Worm (Caenorhabditis elegans) whole organism, L4 larva: ENCODE data around the gene Y15E3A.4.

Experiments used
- D1046.2 ChIP-seq: fragments of 200-800 bp; sonication (Bioruptor generic); IDR thresholded peaks from 2 replicates; pipeline ENCODE4 v1.3.6; 2022; ENCODE audit warnings: missing genetic modification characterization, missing compliant biosample characterization
- F44E2.7 ChIP-seq: fragments of 200-800 bp; sonication (Bioruptor generic); IDR thresholded peaks from 2 replicates; pipeline ENCODE4 v2.1.2; 2022; ENCODE audit warnings: missing genetic modification characterization, missing compliant biosample characterization
- F49E8.2 ChIP-seq: sonication (generic microtip); optimal IDR thresholded peaks from 2 replicates; lab custom pipeline; 2016; ENCODE audit warnings: missing compliant biosample characterization, mild to moderate bottlenecking, missing genetic modification characterization, borderline replicate concordance
- T20F7.1 ChIP-seq: fragments of 200-800 bp; sonication (Bioruptor generic); optimal IDR thresholded peaks from 2 replicates; lab custom pipeline; 2018; ENCODE audit warnings: mild to moderate bottlenecking, missing genetic modification characterization, missing compliant biosample characterization
- Y105C5A.15 ChIP-seq: fragments of 200-800 bp; sonication (Bioruptor generic); IDR thresholded peaks from 2 replicates; pipeline ENCODE4 v1.3.6; 2022; ENCODE audit warnings: missing genetic modification characterization, missing compliant biosample characterization
- Y5F2A.4 ChIP-seq: fragments of 200-800 bp; sonication (Bioruptor generic); optimal IDR thresholded peaks from 2 replicates; lab custom pipeline; 2018; ENCODE audit warnings: mild to moderate bottlenecking, missing genetic modification characterization, missing compliant biosample characterization
- Y75B8A.6 ChIP-seq: fragments of 200-800 bp; sonication (Bioruptor generic); IDR thresholded peaks from 2 replicates; pipeline ENCODE4 v1.3.6; 2022; ENCODE audit warnings: missing genetic modification reagents, missing genetic modification characterization, missing compliant biosample characterization
- ama-1 ChIP-seq: fragments of 150-350 bp; optimal IDR thresholded peaks from 2 replicates; lab custom pipeline; 2014; ENCODE audit warnings: inconsistent platforms, mixed read lengths
- ceh-62 ChIP-seq: sonication (generic microtip); optimal IDR thresholded peaks from 2 replicates; lab custom pipeline; 2017; ENCODE audit warnings: missing biosample characterization, missing genetic modification characterization
- ceh-82 ChIP-seq: sonication (generic microtip); optimal IDR thresholded peaks from 2 replicates; lab custom pipeline; 2017; ENCODE audit warnings: missing biosample characterization, missing genetic modification characterization
- ces-1 ChIP-seq: fragments of 150-350 bp; sonication (generic microtip); optimal IDR thresholded peaks from 4 replicates; lab custom pipeline; 2014; ENCODE audit warnings: missing biosample characterization, missing genetic modification reagents, missing genetic modification characterization
- cey-2 ChIP-seq: sonication (generic microtip); optimal IDR thresholded peaks from 3 replicates; lab custom pipeline; 2017; ENCODE audit warnings: missing genetic modification characterization, mild to moderate bottlenecking, missing compliant biosample characterization, antibody characterized with exemption, borderline replicate concordance; ENCODE audit not compliant: insufficient read depth
- ctbp-1 ChIP-seq: fragments of 200-800 bp; sonication (Bioruptor generic); IDR thresholded peaks from 2 replicates; pipeline ENCODE4 v1.3.6; 2022; ENCODE audit warnings: missing genetic modification reagents, missing genetic modification characterization, missing compliant biosample characterization
- daf-12 ChIP-seq: fragments of 150-350 bp; optimal IDR thresholded peaks from 2 replicates; lab custom pipeline; 2014; ENCODE audit warnings: missing biosample characterization, missing genetic modification reagents, missing genetic modification characterization
- daf-16 ChIP-seq, 3 experiments: sonication (generic microtip); optimal IDR thresholded peaks; 2 replicates each; lab custom pipeline; 2016 to 2017; ENCODE audit warnings: missing genetic modification characterization in 3 of 3, missing genetic modification reagents in 3 of 3, mild to moderate bottlenecking in 2 of 3, missing compliant biosample characterization in 2 of 3, missing biosample characterization in 1 of 3, moderate library complexity in 1 of 3
- daf-19 ChIP-seq: fragments of 200-800 bp; sonication (Bioruptor generic); conservative IDR thresholded peaks from 2 replicates; pipeline ENCODE4 v1.3.6; 2022; ENCODE audit warnings: missing genetic modification characterization, missing compliant biosample characterization
- daf-8 ChIP-seq: fragments of 200-800 bp; sonication (Bioruptor generic); IDR thresholded peaks from 2 replicates; pipeline ENCODE4 v1.3.6; 2022; ENCODE audit warnings: missing genetic modification characterization, missing compliant biosample characterization
- duxl-1 ChIP-seq: sonication (generic microtip); optimal IDR thresholded peaks from 2 replicates; lab custom pipeline; 2016; ENCODE audit warnings: mild to moderate bottlenecking, missing genetic modification characterization, moderate library complexity, missing compliant biosample characterization; ENCODE audit not compliant: poor library complexity
- egl-27 ChIP-seq: sonication (generic microtip); optimal IDR thresholded peaks from 3 replicates; lab custom pipeline; 2017; ENCODE audit warnings: missing biosample characterization, missing genetic modification reagents, missing genetic modification characterization
- egl-43 ChIP-seq: fragments of 200-800 bp; sonication (Bioruptor generic); IDR thresholded peaks from 2 replicates; pipeline ENCODE4 v1.3.6; 2022; ENCODE audit warnings: missing genetic modification reagents, missing genetic modification characterization, missing compliant biosample characterization
- fos-1 ChIP-seq: fragments of 150-350 bp; optimal IDR thresholded peaks from 2 replicates; lab custom pipeline; 2014; ENCODE audit warnings: missing biosample characterization, missing genetic modification characterization
- hmg-1.1 ChIP-seq: fragments of 200-800 bp; sonication (Bioruptor generic); IDR thresholded peaks from 2 replicates; pipeline ENCODE4 v1.3.6; 2022; ENCODE audit warnings: missing genetic modification reagents, missing genetic modification characterization, missing compliant biosample characterization
- jun-1 ChIP-seq: fragments of 150-350 bp; optimal IDR thresholded peaks from 2 replicates; lab custom pipeline; 2014; ENCODE audit warnings: missing biosample characterization, missing genetic modification reagents, missing genetic modification characterization
- lin-13 ChIP-seq: fragments of 150-350 bp; optimal IDR thresholded peaks from 2 replicates; lab custom pipeline; 2014; ENCODE audit warnings: missing biosample characterization, missing genetic modification reagents, missing genetic modification characterization
- lin-15B ChIP-seq: fragments of 150-350 bp; sonication (generic microtip); optimal IDR thresholded peaks from 3 replicates; lab custom pipeline; 2014; ENCODE audit warnings: missing biosample characterization, missing genetic modification characterization
- lin-38 ChIP-seq: fragments of 200-800 bp; sonication (Bioruptor generic); IDR thresholded peaks from 2 replicates; pipeline ENCODE4 v1.3.6; 2022; ENCODE audit warnings: missing genetic modification reagents, missing genetic modification characterization, missing compliant biosample characterization
- lir-3 ChIP-seq: sonication (generic microtip); optimal IDR thresholded peaks from 2 replicates; lab custom pipeline; 2016; ENCODE audit warnings: mild to moderate bottlenecking, missing genetic modification characterization, missing compliant biosample characterization
- madf-9 ChIP-seq: fragments of 200-800 bp; sonication (Bioruptor generic); conservative IDR thresholded peaks from 2 replicates; pipeline ENCODE4 v1.3.6; 2022; ENCODE audit warnings: missing genetic modification reagents, missing genetic modification characterization, missing compliant biosample characterization
- mes-2 ChIP-seq: sonication (generic microtip); optimal IDR thresholded peaks from 2 replicates; lab custom pipeline; 2016; ENCODE audit warnings: missing genotype, mild to moderate bottlenecking, missing genetic modification characterization, missing compliant biosample characterization; ENCODE audit not compliant: poor library complexity, severe bottlenecking
- mxl-2 ChIP-seq: fragments of 200-800 bp; sonication (Bioruptor generic); conservative IDR thresholded peaks from 2 replicates; pipeline ENCODE4 v1.3.6; 2022; ENCODE audit warnings: missing genetic modification reagents, missing genetic modification characterization, missing compliant biosample characterization
- mxl-3 ChIP-seq: fragments of 200-800 bp; sonication (Bioruptor generic); optimal IDR thresholded peaks from 2 replicates; lab custom pipeline; 2018; ENCODE audit warnings: mild to moderate bottlenecking, missing genetic modification characterization, missing compliant biosample characterization
- nhr-102 ChIP-seq: sonication (generic microtip); optimal IDR thresholded peaks from 2 replicates; lab custom pipeline; 2016; ENCODE audit warnings: mild to moderate bottlenecking, missing genetic modification characterization, moderate library complexity, missing compliant biosample characterization
- nhr-25 ChIP-seq: sonication (generic microtip); optimal IDR thresholded peaks from 2 replicates; lab custom pipeline; 2017; ENCODE audit warnings: missing genetic modification characterization, mild to moderate bottlenecking, missing compliant biosample characterization, antibody characterized with exemption, moderate library complexity, borderline replicate concordance; ENCODE audit not compliant: insufficient read depth
- nhr-6 ChIP-seq: fragments of 150-350 bp; optimal IDR thresholded peaks from 2 replicates; lab custom pipeline; 2014; ENCODE audit warnings: missing biosample characterization, missing genetic modification characterization
- pha-4 ChIP-seq, 2 experiments: fragments of 150-350 bp in 1 of 2; fragments of 200-800 bp in 1 of 2; sonication (Bioruptor generic) in 1 of 2; IDR thresholded peaks in 1 of 2; optimal IDR thresholded peaks in 1 of 2; 2 replicates each; pipeline versions ENCODE4 v1.3.6 to Lab custom; 2014 to 2022; ENCODE audit warnings: missing genetic modification characterization in 2 of 2, missing genetic modification reagents in 2 of 2, missing biosample characterization in 1 of 2, missing compliant biosample characterization in 1 of 2
- php-3 ChIP-seq: fragments of 200-800 bp; sonication (Bioruptor generic); IDR thresholded peaks from 2 replicates; pipeline ENCODE4 v1.3.6; 2022; ENCODE audit warnings: missing genetic modification reagents, missing genetic modification characterization, missing compliant biosample characterization
- rbr-2 ChIP-seq: sonication (generic microtip); optimal IDR thresholded peaks from 2 replicates; lab custom pipeline; 2016; ENCODE audit warnings: missing genotype, missing genetic modification characterization, missing compliant biosample characterization
- sdz-12 ChIP-seq: fragments of 200-800 bp; sonication (Bioruptor generic); optimal IDR thresholded peaks from 2 replicates; lab custom pipeline; 2018; ENCODE audit warnings: mild to moderate bottlenecking, missing genetic modification characterization, missing compliant biosample characterization
- set-16 ChIP-seq: fragments of 200-800 bp; sonication (Bioruptor generic); IDR thresholded peaks from 2 replicates; pipeline ENCODE4 v1.3.6; 2022; ENCODE audit warnings: missing genetic modification reagents, missing genetic modification characterization, missing compliant biosample characterization
- spr-3 ChIP-seq: fragments of 200-800 bp; sonication (Bioruptor generic); optimal IDR thresholded peaks from 2 replicates; lab custom pipeline; 2018; ENCODE audit warnings: mild to moderate bottlenecking, missing genetic modification characterization, missing compliant biosample characterization
- tag-97 ChIP-seq: fragments of 200-800 bp; sonication (Bioruptor generic); IDR thresholded peaks from 2 replicates; pipeline ENCODE4 v1.3.6; 2022; ENCODE audit warnings: missing genetic modification characterization, missing compliant biosample characterization
- tra-1 ChIP-seq: fragments of 200-800 bp; sonication (Bioruptor generic); IDR thresholded peaks from 2 replicates; pipeline ENCODE4 v1.3.6; 2022; ENCODE audit warnings: missing genetic modification reagents, missing genetic modification characterization, missing compliant biosample characterization
- unc-130 ChIP-seq: sonication (generic microtip); optimal IDR thresholded peaks from 2 replicates; lab custom pipeline; 2016; ENCODE audit warnings: missing genetic modification reagents, missing genetic modification characterization, missing compliant biosample characterization
- unc-39 ChIP-seq: sonication (generic microtip); optimal IDR thresholded peaks from 2 replicates; lab custom pipeline; 2017; ENCODE audit warnings: missing biosample characterization, missing genetic modification characterization
- unc-62 ChIP-seq, 3 experiments: fragments of 150-350 bp in 1 of 3; sonication (generic microtip); optimal IDR thresholded peaks in 2 of 3; peaks in 1 of 3; 1 replicate in 1 of 3; 2 replicates in 2 of 3; lab custom pipeline; 2014 to 2017; ENCODE audit warnings: missing biosample characterization in 3 of 3, missing genetic modification characterization in 3 of 3, missing genetic modification reagents in 3 of 3, missing genotype in 1 of 3
- zfp-2 ChIP-seq: sonication (generic microtip); optimal IDR thresholded peaks from 2 replicates; lab custom pipeline; 2016; ENCODE audit warnings: mild to moderate bottlenecking, missing genetic modification characterization, missing compliant biosample characterization
- ztf-11 ChIP-seq: fragments of 150-350 bp; optimal IDR thresholded peaks from 2 replicates; lab custom pipeline; 2014; ENCODE audit warnings: missing biosample characterization, missing genetic modification characterization

Gene Y15E3A.4

DNA sequence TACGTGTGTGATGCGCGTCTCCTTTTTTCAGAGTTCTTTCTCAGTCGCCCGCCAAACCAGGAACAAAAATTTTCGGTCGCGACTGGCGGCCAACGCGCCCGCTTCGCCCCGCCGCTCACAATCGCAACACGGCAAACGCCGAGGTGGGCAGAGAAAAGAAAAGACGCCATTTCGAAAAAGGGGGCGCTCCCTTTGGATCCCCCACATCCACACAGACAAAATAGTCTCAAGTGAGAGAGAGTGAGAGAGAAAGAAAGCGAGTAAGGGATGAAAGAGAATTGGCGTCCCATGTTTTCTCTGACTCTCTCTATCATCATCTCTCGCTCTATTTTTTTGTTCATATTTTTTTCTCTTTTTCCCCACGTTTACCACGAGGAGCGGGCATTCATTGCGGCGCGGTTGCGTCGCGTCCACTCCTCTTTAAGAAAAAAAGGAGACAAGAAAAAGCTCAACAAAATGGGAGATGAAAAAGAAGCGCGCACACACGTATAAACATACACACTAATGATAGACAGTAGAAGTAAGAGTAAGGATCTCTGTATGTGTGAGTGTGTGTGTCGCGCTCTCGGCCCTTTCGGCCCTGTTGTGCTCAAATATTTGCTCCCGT is 23.2 kb downstream of the Y15E3A.4 start (continued):
- no peak for TF ChIP-seq ztf-11
- TF ChIP-seq nhr-102 (tag; lab: Kevin White, UChicago) = peak; percentile 56
- no peak for TF ChIP-seq daf-8 (GFP tag; lab: Robert Waterston, UW)
- peak; percentile 93 for TF ChIP-seq tra-1 (GFP tag; lab: Robert Waterston, UW)
- no peak for TF ChIP-seq lin-15B
- TF ChIP-seq F49E8.2 (tag; lab: Kevin White, UChicago) = no peak
- peak; percentile 61 for TF ChIP-seq mes-2
- TF ChIP-seq zfp-2 = no peak
- peak; percentile 54 for TF ChIP-seq lir-3 (tag; lab: Kevin White, UChicago)
- no peak for TF ChIP-seq daf-12
- TF ChIP-seq sdz-12 = no peak
- no peak for TF ChIP-seq unc-39 (tag; lab: Kevin White, UChicago)
- peak; percentile 38 for TF ChIP-seq spr-3 (GFP tag; lab: Kevin White, UChicago)
- no peak; the same call in 1 of the 2 replicates for TF ChIP-seq tag-97
- TF ChIP-seq T20F7.1 = peak; percentile 75
- no peak for TF ChIP-seq egl-27 (tag; lab: Kevin White, UChicago)
- TF ChIP-seq D1046.2 (GFP tag; lab: Robert Waterston, UW) = no peak
- peak; percentile 15 to 84 for TF ChIP-seq daf-16 (GFP tag; optimal IDR thresholded peaks at IDR 0.05; lab: Kevin White, UChicago)
- peak; percentile 51 for TF ChIP-seq daf-16 (tag; optimal IDR thresholded peaks at IDR 0.05; lab: Kevin White, UChicago)
- peak; percentile 82 for TF ChIP-seq egl-43 (GFP tag; lab: Robert Waterston, UW)
- TF ChIP-seq cey-2 (tag; lab: Kevin White, UChicago) = no peak
- TF ChIP-seq lin-13 (GFP tag; lab: Kevin White, UChicago) = peak; percentile 15
- TF ChIP-seq unc-130 (GFP tag; lab: Kevin White, UChicago) = no peak
- peak; percentile 76 for TF ChIP-seq php-3 (GFP tag; lab: Robert Waterston, UW)
- TF ChIP-seq ceh-82 (tag; lab: Kevin White, UChicago) = no peak
- TF ChIP-seq nhr-25 = peak; percentile 87
- peak; percentile 93 for TF ChIP-seq mxl-3 (GFP tag; lab: Kevin White, UChicago)
- peak; percentile 53; the same call in 1 of the 2 replicates for TF ChIP-seq pha-4 (GFP tag; IDR thresholded peaks at IDR 0.05; lab: Robert Waterston, UW)
- TF ChIP-seq pha-4 (tag; optimal IDR thresholded peaks at IDR 0.05; lab: Kevin White, UChicago) = peak; percentile 52
- TF ChIP-seq Y5F2A.4 (GFP tag; lab: Kevin White, UChicago) = no peak
- peak; percentile 95 for TF ChIP-seq rbr-2 (tag; lab: Kevin White, UChicago)
- peak; percentile 30 for TF ChIP-seq nhr-6 (tag; lab: Kevin White, UChicago)
- peak; percentile 49 for TF ChIP-seq jun-1 (tag; lab: Kevin White, UChicago)
- no peak for TF ChIP-seq ceh-62 (tag; lab: Kevin White, UChicago)
- TF ChIP-seq ces-1 (GFP tag; lab: Kevin White, UChicago) = no peak
- 0 out of 2 replicates have a peak, but pooled peaks have one; percentile 4 for TF ChIP-seq mxl-2 (GFP tag; lab: Robert Waterston, UW)
- peak; percentile 85 for TF ChIP-seq hmg-1.1 (GFP tag; lab: Robert Waterston, UW)
- TF ChIP-seq set-16 (GFP tag; lab: Robert Waterston, UW) = peak; percentile 94
- TF ChIP-seq ctbp-1 (GFP tag; lab: Robert Waterston, UW) = peak; percentile 91
- TF ChIP-seq madf-9 (GFP tag; lab: Robert Waterston, UW) = peak; percentile 51
- TF ChIP-seq duxl-1 = peak; percentile 35
- no peak for TF ChIP-seq F44E2.7 (GFP tag; lab: Robert Waterston, UW)
- TF ChIP-seq ama-1 (lab: Kevin White, UChicago) = peak; percentile 9
- peak; percentile 70; the same call in 1 of the 2 replicates for TF ChIP-seq daf-19
- no peak for TF ChIP-seq fos-1 (tag; lab: Kevin White, UChicago)
- TF ChIP-seq Y105C5A.15 = no peak
- TF ChIP-seq Y75B8A.6 (GFP tag; lab: Robert Waterston, UW) = no peak
- peak; percentile 48; the same call in 1 of the 2 replicates for TF ChIP-seq lin-38 (GFP tag; lab: Robert Waterston, UW)
- peak in 1 of 2 experiments; percentile 90 for TF ChIP-seq unc-62 (GFP tag; optimal IDR thresholded peaks at IDR 0.05 in 1 of 2; lab: Kevin White, UChicago)
- no peak for TF ChIP-seq unc-62 (tag; optimal IDR thresholded peaks at IDR 0.05; lab: Kevin White, UChicago)
